Worm (Caenorhabditis elegans): ENCODE data around the gene twk-33.

- TF ChIP-seq lir-3 (tag; optimal IDR thresholded peaks at IDR 0.05) (no peak), ctbp-1 (GFP tag; IDR thresholded peaks at IDR 0.05) (no peak), T26A8.4 (GFP tag; IDR thresholded peaks at IDR 0.05) (no peak), nhr-77 (tag; optimal IDR thresholded peaks at IDR 0.05) (no peak), lin-38 (GFP tag; IDR thresholded peaks at IDR 0.05) (no peak), skn-1 (tag; optimal IDR thresholded peaks at IDR 0.05) (no peak), unc-39 (tag; optimal IDR thresholded peaks at IDR 0.05) (no peak)
These were observed 7.2 kb downstream of the twk-33 start, which contains the start of gene srh-31 for ce11 chrV:17707022-17707421.
